Worm (Caenorhabditis elegans): ENCODE measurements around the gene mec-10.
A peak's percentile ranks its signal among the peaks of the same experiment; 100 is the strongest.

- peak in 1 of 2 experiments; percentile 26 for TF ChIP-seq lin-35 (GFP tag; optimal IDR thresholded peaks at IDR 0.05)
- TF ChIP-seq lir-3 (tag; optimal IDR thresholded peaks at IDR 0.05; ENCODE audit: poor library complexity) = peak; percentile 17
- TF ChIP-seq tbx-2 (tag; optimal IDR thresholded peaks at IDR 0.05) = no peak
- no peak for TF ChIP-seq elt-3 (tag; optimal IDR thresholded peaks at IDR 0.05)
These were observed 50.9 kb downstream of the mec-10 start for ce11 chrX:8419252-8419651.
